Worm (Caenorhabditis elegans) whole organism, midembryonic: ENCODE data around the gene dyf-4.

ENCODE experiments used
- T22C8.4 ChIP-seq: fragments of 200-800 bp; sonication (Bioruptor generic); IDR thresholded peaks from 2 replicates; pipeline ENCODE4 v1.3.6; 2022; ENCODE audit warnings: missing genetic modification characterization, missing compliant biosample characterization
- cog-1 ChIP-seq: sonication (generic microtip); optimal IDR thresholded peaks from 2 replicates; lab custom pipeline; 2016; ENCODE audit warnings: missing genetic modification characterization, missing compliant biosample characterization
- flt-1 ChIP-seq: fragments of 200-800 bp; sonication (Bioruptor generic); IDR thresholded peaks from 2 replicates; pipeline ENCODE4 v1.3.6; 2022; ENCODE audit warnings: missing genetic modification characterization, missing compliant biosample characterization
- klf-2 ChIP-seq: fragments of 200-800 bp; sonication (Bioruptor generic); conservative IDR thresholded peaks from 2 replicates; pipeline ENCODE4 v1.3.6; 2022; ENCODE audit warnings: missing genetic modification reagents, missing genetic modification characterization, missing compliant biosample characterization
- med-1 ChIP-seq: sonication (generic microtip); optimal IDR thresholded peaks from 2 replicates; lab custom pipeline; 2017; ENCODE audit warnings: missing genetic modification characterization, mild to moderate bottlenecking, missing compliant biosample characterization, antibody characterized with exemption, missing genetic modification reagents; ENCODE audit not compliant: insufficient read depth
- ref-1 ChIP-seq: fragments of 200-800 bp; sonication (Bioruptor generic); conservative IDR thresholded peaks from 2 replicates; pipeline ENCODE4 v1.3.6; 2022; ENCODE audit warnings: missing genetic modification reagents, missing genetic modification characterization, missing compliant biosample characterization
- tab-1 ChIP-seq: fragments of 200-800 bp; sonication (Bioruptor generic); IDR thresholded peaks from 2 replicates; pipeline ENCODE4 v1.3.6; 2022; ENCODE audit warnings: missing genetic modification characterization, missing compliant biosample characterization
- ztf-29 ChIP-seq: fragments of 200-800 bp; sonication (Bioruptor generic); IDR thresholded peaks from 2 replicates; pipeline ENCODE4 v1.3.6; 2022; ENCODE audit warnings: missing genetic modification reagents, missing genetic modification characterization, missing compliant biosample characterization

DNA sequence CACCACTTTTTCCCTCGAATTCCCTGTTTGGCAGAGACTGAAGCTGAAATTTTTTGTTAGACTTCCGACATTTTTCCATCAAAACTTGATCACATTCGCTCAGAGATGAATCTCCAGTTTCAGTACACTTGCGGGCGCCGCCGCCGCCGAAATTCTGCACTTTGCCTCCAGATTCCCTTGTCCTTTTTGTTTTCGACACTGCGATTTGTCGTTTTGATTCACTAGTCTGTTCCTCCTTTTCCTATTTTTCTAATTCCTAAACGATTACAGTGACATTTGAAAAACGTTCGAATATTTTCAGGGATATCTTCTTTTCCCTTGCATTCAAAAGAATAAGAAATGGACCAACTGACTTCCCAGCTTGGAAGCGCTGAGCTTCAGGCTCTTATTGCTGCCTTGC, 15.2 kb upstream of the dyf-4 start, which contains the start of gene F45D3.2:
- TF ChIP-seq flt-1 (GFP tag; lab: Robert Waterston, UW) (no peak), med-1 (no peak), ztf-29 (no peak), klf-2 (GFP tag; lab: Robert Waterston, UW) (no peak), cog-1 (tag; lab: Kevin White, UChicago) (no peak), tab-1 (GFP tag; lab: Robert Waterston, UW) (no peak), T22C8.4 (GFP tag; lab: Robert Waterston, UW) (no peak), ref-1 (GFP tag; lab: Robert Waterston, UW) (no peak)
